Fruit fly (Drosophila melanogaster) whole organism, wandering third instar larva: ENCODE measurements around the gene Tat.

Experiments used
- Abd-B ChIP-seq: fragments of >200 bp; optimal IDR thresholded peaks from 2 replicates; lab custom pipeline; 2017; ENCODE audit warnings: missing biosample characterization, missing genetic modification characterization
- CG32264 ChIP-seq: fragments of 200-800 bp; sonication (Bioruptor generic); optimal IDR thresholded peaks from 2 replicates; lab custom pipeline; 2016; ENCODE audit warnings: missing biosample characterization, missing genetic modification characterization
- CG9705 ChIP-seq: fragments of 200-800 bp; sonication (Bioruptor generic); optimal IDR thresholded peaks from 2 replicates; lab custom pipeline; 2018; ENCODE audit warnings: missing biosample characterization, mild to moderate bottlenecking, missing genetic modification characterization
- CrebA ChIP-seq: fragments of 200-800 bp; sonication (Bioruptor generic); optimal IDR thresholded peaks from 2 replicates; lab custom pipeline; 2016; ENCODE audit warnings: missing biosample characterization, mild to moderate bottlenecking, missing genetic modification characterization, borderline replicate concordance
- Dfd ChIP-seq: fragments of >200 bp; optimal IDR thresholded peaks from 2 replicates; lab custom pipeline; 2017; ENCODE audit warnings: missing biosample characterization, missing genetic modification characterization
- Dif ChIP-seq: fragments of 200-275, 200-300 bp; sonication (Bioruptor generic); optimal IDR thresholded peaks from 2 replicates; lab custom pipeline; 2018; ENCODE audit warnings: missing biosample characterization, missing genetic modification characterization; ENCODE audit not compliant: partially characterized antibody
- HLH106 ChIP-seq: fragments of 200-800 bp; optimal IDR thresholded peaks from 3 replicates; lab custom pipeline; 2019; ENCODE audit warnings: missing biosample characterization, mild to moderate bottlenecking, missing genetic modification characterization, moderate library complexity
- Hnf4 ChIP-seq: fragments of 200-800 bp; sonication (Bioruptor generic); optimal IDR thresholded peaks from 2 replicates; lab custom pipeline; 2016; ENCODE audit warnings: missing biosample characterization, mild to moderate bottlenecking, missing genetic modification characterization
- Hr78 ChIP-seq: fragments of >200 bp; optimal IDR thresholded peaks from 2 replicates; lab custom pipeline; 2017; ENCODE audit warnings: missing biosample characterization, missing genetic modification characterization
- Hr83 ChIP-seq: fragments of 200-300 bp; sonication (Bioruptor generic); optimal IDR thresholded peaks from 2 replicates; lab custom pipeline; 2016; ENCODE audit warnings: missing biosample characterization, mild to moderate bottlenecking, missing genetic modification characterization, moderate library complexity; ENCODE audit not compliant: poor library complexity, severe bottlenecking
- Jra ChIP-seq: sonication (Bioruptor generic); optimal IDR thresholded peaks from 2 replicates; lab custom pipeline; 2016; ENCODE audit warnings: missing biosample characterization, missing genetic modification characterization
- Mio ChIP-seq: sonication (Bioruptor generic); optimal IDR thresholded peaks from 2 replicates; lab custom pipeline; 2016; ENCODE audit warnings: missing biosample characterization, missing genetic modification characterization
- Myc ChIP-seq: fragments of >200 bp; optimal IDR thresholded peaks from 2 replicates; lab custom pipeline; 2017
- N ChIP-seq: fragments of >200 bp; optimal IDR thresholded peaks from 2 replicates; lab custom pipeline; 2018; ENCODE audit warnings: missing biosample characterization, missing external identifiers, missing genetic modification characterization
- OdsH ChIP-seq: fragments of 200-800 bp; sonication (Bioruptor generic); optimal IDR thresholded peaks from 2 replicates; lab custom pipeline; 2016; ENCODE audit warnings: missing biosample characterization, mild to moderate bottlenecking, missing genetic modification characterization
- Rel ChIP-seq, 2 experiments: fragments of 200-800 bp; sonication (Bioruptor generic) in 1 of 2; optimal IDR thresholded peaks; 2 replicates in 1 of 2; 3 replicates in 1 of 2; lab custom pipeline; 2016 to 2019; ENCODE audit warnings: mild to moderate bottlenecking in 2 of 2, missing biosample characterization in 2 of 2, missing genetic modification characterization in 2 of 2, moderate library complexity in 1 of 2
- Sp1 ChIP-seq: fragments of 200-800 bp; sonication (Bioruptor generic); optimal IDR thresholded peaks from 3 replicates; lab custom pipeline; 2019; ENCODE audit warnings: missing biosample characterization, mild to moderate bottlenecking, missing genetic modification characterization, moderate library complexity
- Vsx2 ChIP-seq: fragments of 200-300, 225-300 bp; sonication (Bioruptor generic); optimal IDR thresholded peaks from 2 replicates; lab custom pipeline; 2018; ENCODE audit warnings: missing biosample characterization, missing genetic modification characterization; ENCODE audit not compliant: partially characterized antibody
- brk ChIP-seq: fragments of 200-800 bp; sonication (Bioruptor generic); optimal IDR thresholded peaks from 2 replicates; lab custom pipeline; 2016; ENCODE audit warnings: missing biosample characterization, mild to moderate bottlenecking, missing genetic modification characterization
- dl ChIP-seq, 2 experiments: fragments of 175-275, 200-275 bp in 1 of 2; fragments of 200-275 bp in 1 of 2; sonication (Bioruptor generic); optimal IDR thresholded peaks; lab custom pipeline; 2018; ENCODE audit warnings: mild to moderate bottlenecking in 2 of 2, missing biosample characterization in 2 of 2, missing genetic modification characterization in 2 of 2, moderate library complexity in 2 of 2; ENCODE audit not compliant: partially characterized antibody in 2 of 2, insufficient read depth in 1 of 2
- dmrt93B ChIP-seq: fragments of 200-800 bp; sonication (Bioruptor generic); optimal IDR thresholded peaks from 2 replicates; lab custom pipeline; 2018; ENCODE audit warnings: missing biosample characterization, mild to moderate bottlenecking, missing genetic modification characterization
- dsf ChIP-seq: sonication (Bioruptor generic); optimal IDR thresholded peaks from 2 replicates; lab custom pipeline; 2016; ENCODE audit warnings: missing biosample characterization, missing genetic modification characterization, borderline replicate concordance
- ey ChIP-seq: fragments of 200-800 bp; sonication (Bioruptor generic); optimal IDR thresholded peaks from 2 replicates; lab custom pipeline; 2016; ENCODE audit warnings: missing biosample characterization, missing genetic modification characterization
- foxo ChIP-seq, 2 experiments: fragments of 200-800 bp; sonication (Bioruptor generic); optimal IDR thresholded peaks; 2 replicates in 1 of 2; 3 replicates in 1 of 2; lab custom pipeline; 2016 to 2017; ENCODE audit warnings: missing biosample characterization in 2 of 2, missing genetic modification characterization in 2 of 2
- h ChIP-seq: fragments of 200-800 bp; sonication (Bioruptor generic); optimal IDR thresholded peaks from 3 replicates; lab custom pipeline; 2016; ENCODE audit warnings: missing biosample characterization, mild to moderate bottlenecking, missing genetic modification characterization
- jim ChIP-seq: fragments of 175-275, 200-325 bp; sonication (Bioruptor generic); optimal IDR thresholded peaks from 2 replicates; lab custom pipeline; 2016; ENCODE audit warnings: missing biosample characterization, mild to moderate bottlenecking, missing genetic modification characterization
- lola ChIP-seq: fragments of >200 bp; optimal IDR thresholded peaks from 2 replicates; lab custom pipeline; 2017; ENCODE audit warnings: missing biosample characterization, missing genetic modification characterization
- pan ChIP-seq: fragments of >200 bp; optimal IDR thresholded peaks from 2 replicates; lab custom pipeline; 2017
- psq ChIP-seq: fragments of 200-800 bp; sonication (Bioruptor generic); optimal IDR thresholded peaks from 3 replicates; lab custom pipeline; 2017; ENCODE audit warnings: missing biosample characterization, mild to moderate bottlenecking, missing genetic modification characterization, moderate library complexity
- sage ChIP-seq: fragments of 200-800 bp; sonication (Bioruptor generic); optimal IDR thresholded peaks from 2 replicates; lab custom pipeline; 2016; ENCODE audit warnings: missing biosample characterization, mild to moderate bottlenecking, missing genetic modification characterization
- sv ChIP-seq: fragments of 200-800 bp; sonication (Bioruptor generic); optimal IDR thresholded peaks from 3 replicates; lab custom pipeline; 2016; ENCODE audit warnings: missing biosample characterization, missing genetic modification characterization
- tai ChIP-seq: sonication (Bioruptor generic); optimal IDR thresholded peaks from 2 replicates; lab custom pipeline; 2016; ENCODE audit warnings: missing biosample characterization, missing genetic modification characterization
- usp ChIP-seq: fragments of >200 bp; optimal IDR thresholded peaks from 2 replicates; lab custom pipeline; 2017; ENCODE audit warnings: missing biosample characterization, missing genetic modification characterization
- woc ChIP-seq: sonication (Bioruptor generic); optimal IDR thresholded peaks from 2 replicates; lab custom pipeline; 2016; ENCODE audit warnings: missing biosample characterization, mild to moderate bottlenecking, missing genetic modification characterization

The Tat gene

DNA sequence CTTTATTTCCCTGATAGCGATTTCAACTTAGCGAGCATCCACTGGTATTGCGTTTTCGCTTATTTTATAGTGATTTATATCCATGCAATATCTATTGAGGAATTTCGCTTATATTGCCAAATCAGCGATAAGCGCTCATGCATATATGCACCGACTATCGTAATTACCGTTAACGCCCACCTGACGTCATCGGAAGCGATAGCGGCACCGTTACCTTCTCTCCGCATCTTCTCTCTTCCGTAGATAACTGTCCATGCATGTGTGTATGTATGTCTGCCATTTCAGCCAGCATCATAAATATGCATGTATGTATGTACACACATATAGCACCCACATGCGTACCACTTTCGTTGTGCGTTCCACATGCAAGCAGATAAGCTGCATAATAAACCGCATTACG lies 39.8 kb upstream of the Tat start:
- no peak for TF ChIP-seq ey
- no peak for TF ChIP-seq Jra (GFP tag; lab: Kevin White, UChicago)
- no peak for TF ChIP-seq tai (GFP tag; lab: Kevin White, UChicago)
- no peak for TF ChIP-seq brk (GFP tag; lab: Kevin White, UChicago)
- TF ChIP-seq foxo (GFP tag; optimal IDR thresholded peaks at IDR 0.05; lab: Kevin White, UChicago), result no peak
- TF ChIP-seq, all 38 proteins: peak for 0

dm6 chrX:14221995-14222394 lies 39.0 kb upstream of the Tat start:
- TF ChIP-seq sage (GFP tag; lab: Kevin White, UChicago) (no peak), usp (no peak), Dif (GFP tag; lab: Kevin White, UChicago) (no peak), sv (GFP tag; lab: Kevin White, UChicago) (no peak), CG9705 (no peak), OdsH (GFP tag; lab: Kevin White, UChicago) (no peak), Hnf4 (no peak), psq (GFP tag; lab: Kevin White, UChicago) (no peak), pan (lab: Kevin White, UChicago) (no peak), dmrt93B (GFP tag; lab: Kevin White, UChicago) (no peak), CrebA (GFP tag; lab: Kevin White, UChicago) (no peak), woc (no peak), Myc (lab: Kevin White, UChicago) (no peak), Mio (no peak), HLH106 (tag; lab: Kevin White, UChicago) (no peak)
- TF ChIP-seq, all 38 proteins: peak for 0

- TF ChIP-seq HLH106 (tag; lab: Kevin White, UChicago) (no peak), pan (lab: Kevin White, UChicago) (no peak), CG32264 (GFP tag; lab: Kevin White, UChicago) (no peak), N (GFP tag; lab: Kevin White, UChicago) (no peak), Rel (GFP tag; optimal IDR thresholded peaks at IDR 0.05; lab: Kevin White, UChicago) (no peak), Rel (tag; optimal IDR thresholded peaks at IDR 0.05; lab: Kevin White, UChicago) (no peak), brk (GFP tag; lab: Kevin White, UChicago) (no peak), h (GFP tag; lab: Kevin White, UChicago) (no peak), dl (GFP tag; optimal IDR thresholded peaks at IDR 0.05; lab: Kevin White, UChicago; ENCODE audit: insufficient read depth in 1 of 2, partially characterized antibody in 2 of 2) (no peak), CrebA (GFP tag; lab: Kevin White, UChicago) (no peak), Dfd (no peak), Mio (no peak), ey (no peak), Myc (lab: Kevin White, UChicago) (no peak), Vsx2 (GFP tag; lab: Kevin White, UChicago) (no peak), dsf (GFP tag; lab: Kevin White, UChicago) (no peak), dmrt93B (GFP tag; lab: Kevin White, UChicago) (no peak), tai (GFP tag; lab: Kevin White, UChicago) (no peak), sage (GFP tag; lab: Kevin White, UChicago) (no peak)
Measured at dm6 chrX:14225665-14226064, 35.4 kb upstream of the Tat start, which contains the start of gene CG11674. Gene CG11674 (minus strand): TSS chrX:14225879.

- TF ChIP-seq lola (GFP tag; lab: Kevin White, UChicago), result no peak
- TF ChIP-seq Abd-B (GFP tag; lab: Kevin White, UChicago), result no peak
- TF ChIP-seq Dfd, result no peak
- no peak for TF ChIP-seq psq (GFP tag; lab: Kevin White, UChicago)
- no peak for TF ChIP-seq Hr83 (GFP tag; lab: Kevin White, UChicago)
- no peak for TF ChIP-seq sage (GFP tag; lab: Kevin White, UChicago)
- no peak for TF ChIP-seq usp
- TF ChIP-seq h (GFP tag; lab: Kevin White, UChicago), result no peak
- TF ChIP-seq jim (GFP tag; lab: Kevin White, UChicago), result no peak
- TF ChIP-seq ey, result no peak
- TF ChIP-seq N (GFP tag; lab: Kevin White, UChicago), result no peak
- TF ChIP-seq tai (GFP tag; lab: Kevin White, UChicago), result no peak
- TF ChIP-seq CG32264 (GFP tag; lab: Kevin White, UChicago), result no peak
- no peak for TF ChIP-seq Sp1 (GFP tag; lab: Kevin White, UChicago)
- TF ChIP-seq Rel (GFP tag; optimal IDR thresholded peaks at IDR 0.05; lab: Kevin White, UChicago), result no peak
- no peak for TF ChIP-seq Rel (tag; optimal IDR thresholded peaks at IDR 0.05; lab: Kevin White, UChicago)
- TF ChIP-seq HLH106 (tag; lab: Kevin White, UChicago), result no peak
- no peak for TF ChIP-seq Vsx2 (GFP tag; lab: Kevin White, UChicago)
- TF ChIP-seq CrebA (GFP tag; lab: Kevin White, UChicago), result no peak
- no peak for TF ChIP-seq Hr78 (GFP tag; lab: Kevin White, UChicago)
- no peak for TF ChIP-seq dmrt93B (GFP tag; lab: Kevin White, UChicago)
Measured at dm6 chrX:14226093-14226492, 34.9 kb upstream of the Tat start, which contains the start of gene mRpL38. Gene mRpL38 (plus strand): TSS chrX:14226289.
